Fruit fly (Drosophila melanogaster) whole organism, wandering third instar larva: ENCODE data around the gene Rpn12.

Experiments used
- CG32264 ChIP-seq: fragments of 200-800 bp; sonication (Bioruptor generic); optimal IDR thresholded peaks from 2 replicates; lab custom pipeline; 2016; ENCODE audit warnings: missing biosample characterization, missing genetic modification characterization
- Dfd ChIP-seq: fragments of >200 bp; optimal IDR thresholded peaks from 2 replicates; lab custom pipeline; 2017; ENCODE audit warnings: missing biosample characterization, missing genetic modification characterization
- fru ChIP-seq: fragments of 200-800 bp; sonication (Bioruptor generic); optimal IDR thresholded peaks from 3 replicates; lab custom pipeline; 2016; ENCODE audit warnings: missing biosample characterization, mild to moderate bottlenecking, missing genetic modification characterization
- lola ChIP-seq: fragments of >200 bp; optimal IDR thresholded peaks from 2 replicates; lab custom pipeline; 2017; ENCODE audit warnings: missing biosample characterization, missing genetic modification characterization
- rgr ChIP-seq: fragments of 200-800 bp; sonication (Bioruptor generic); optimal IDR thresholded peaks from 3 replicates; lab custom pipeline; 2016; ENCODE audit warnings: missing biosample characterization, mild to moderate bottlenecking, missing genetic modification characterization

DNA sequence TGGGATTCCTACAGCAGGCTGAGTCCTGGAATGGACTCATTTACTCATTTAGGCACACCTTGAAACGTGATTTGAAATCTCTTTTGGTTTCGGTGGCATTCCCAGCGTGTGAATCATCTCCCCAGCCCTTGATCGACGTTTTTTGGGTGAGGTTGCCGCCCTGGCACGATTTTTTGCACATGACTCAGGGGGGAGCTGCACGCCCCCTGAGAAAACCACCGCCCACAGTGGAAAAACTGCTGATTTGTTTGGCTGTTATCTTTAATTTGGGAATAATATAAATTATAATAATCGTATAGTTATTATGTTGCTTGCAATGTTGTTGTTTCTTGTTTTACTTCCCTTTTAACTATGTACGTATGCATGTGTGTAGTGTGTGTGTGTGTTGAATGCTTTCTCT, 30.1 kb downstream of the Rpn12 start:
- TF ChIP-seq fru (GFP tag; lab: Kevin White, UChicago): peak; percentile 5
- no peak for TF ChIP-seq Dfd (GFP tag; lab: Kevin White, UChicago)
- TF ChIP-seq lola (GFP tag; lab: Kevin White, UChicago): no peak
- peak; percentile 37 for TF ChIP-seq rgr (GFP tag; lab: Kevin White, UChicago)
- TF ChIP-seq CG32264 (GFP tag; lab: Kevin White, UChicago): no peak
